Fruit fly (Drosophila melanogaster) whole organism, wandering third instar larva: Measurements from ENCODE around the gene Wnt5.

ENCODE experiments used
- CrebA ChIP-seq: fragments of 200-800 bp; sonication (Bioruptor generic); optimal IDR thresholded peaks from 2 replicates; lab custom pipeline; 2016; ENCODE audit warnings: missing biosample characterization, mild to moderate bottlenecking, missing genetic modification characterization, borderline replicate concordance
- Dfd ChIP-seq: fragments of >200 bp; optimal IDR thresholded peaks from 2 replicates; lab custom pipeline; 2017; ENCODE audit warnings: missing biosample characterization, missing genetic modification characterization
- HLH106 ChIP-seq: fragments of 200-800 bp; optimal IDR thresholded peaks from 3 replicates; lab custom pipeline; 2019; ENCODE audit warnings: missing biosample characterization, mild to moderate bottlenecking, missing genetic modification characterization, moderate library complexity
- Mio ChIP-seq: sonication (Bioruptor generic); optimal IDR thresholded peaks from 2 replicates; lab custom pipeline; 2016; ENCODE audit warnings: missing biosample characterization, missing genetic modification characterization
- Rel ChIP-seq, 2 experiments: fragments of 200-800 bp; sonication (Bioruptor generic) in 1 of 2; optimal IDR thresholded peaks; 2 replicates in 1 of 2; 3 replicates in 1 of 2; lab custom pipeline; 2016 to 2019; ENCODE audit warnings: mild to moderate bottlenecking in 2 of 2, missing biosample characterization in 2 of 2, missing genetic modification characterization in 2 of 2, moderate library complexity in 1 of 2
- dl ChIP-seq, 2 experiments: fragments of 175-275, 200-275 bp in 1 of 2; fragments of 200-275 bp in 1 of 2; sonication (Bioruptor generic); optimal IDR thresholded peaks; lab custom pipeline; 2018; ENCODE audit warnings: mild to moderate bottlenecking in 2 of 2, missing biosample characterization in 2 of 2, missing genetic modification characterization in 2 of 2, moderate library complexity in 2 of 2; ENCODE audit not compliant: partially characterized antibody in 2 of 2, insufficient read depth in 1 of 2
- dsf ChIP-seq: sonication (Bioruptor generic); optimal IDR thresholded peaks from 2 replicates; lab custom pipeline; 2016; ENCODE audit warnings: missing biosample characterization, missing genetic modification characterization, borderline replicate concordance
- fru ChIP-seq: fragments of 200-800 bp; sonication (Bioruptor generic); optimal IDR thresholded peaks from 3 replicates; lab custom pipeline; 2016; ENCODE audit warnings: missing biosample characterization, mild to moderate bottlenecking, missing genetic modification characterization
- h ChIP-seq: fragments of 200-800 bp; sonication (Bioruptor generic); optimal IDR thresholded peaks from 3 replicates; lab custom pipeline; 2016; ENCODE audit warnings: missing biosample characterization, mild to moderate bottlenecking, missing genetic modification characterization
- psq ChIP-seq: fragments of 200-800 bp; sonication (Bioruptor generic); optimal IDR thresholded peaks from 3 replicates; lab custom pipeline; 2017; ENCODE audit warnings: missing biosample characterization, mild to moderate bottlenecking, missing genetic modification characterization, moderate library complexity

- TF ChIP-seq CrebA (GFP tag; lab: Kevin White, UChicago) (no peak), fru (peak; percentile 74), psq (GFP tag; lab: Kevin White, UChicago) (peak; percentile 17), dl (GFP tag; optimal IDR thresholded peaks at IDR 0.05; lab: Kevin White, UChicago; ENCODE audit: insufficient read depth in 1 of 2, partially characterized antibody in 2 of 2) (no peak), Dfd (no peak), Rel (GFP tag; optimal IDR thresholded peaks at IDR 0.05; lab: Kevin White, UChicago) (no peak), Rel (tag; optimal IDR thresholded peaks at IDR 0.05; lab: Kevin White, UChicago) (no peak), HLH106 (peak; percentile 17), Mio (GFP tag; lab: Kevin White, UChicago) (no peak), h (peak; percentile 64), dsf (GFP tag; lab: Kevin White, UChicago) (no peak)
Observed at dm6 chrX:18506639-18507528, 1.7 kb upstream of the Wnt5 start.
